Comparison of ENCODE assay signal across 1 worm cellular context in the genomic region with DNA sequence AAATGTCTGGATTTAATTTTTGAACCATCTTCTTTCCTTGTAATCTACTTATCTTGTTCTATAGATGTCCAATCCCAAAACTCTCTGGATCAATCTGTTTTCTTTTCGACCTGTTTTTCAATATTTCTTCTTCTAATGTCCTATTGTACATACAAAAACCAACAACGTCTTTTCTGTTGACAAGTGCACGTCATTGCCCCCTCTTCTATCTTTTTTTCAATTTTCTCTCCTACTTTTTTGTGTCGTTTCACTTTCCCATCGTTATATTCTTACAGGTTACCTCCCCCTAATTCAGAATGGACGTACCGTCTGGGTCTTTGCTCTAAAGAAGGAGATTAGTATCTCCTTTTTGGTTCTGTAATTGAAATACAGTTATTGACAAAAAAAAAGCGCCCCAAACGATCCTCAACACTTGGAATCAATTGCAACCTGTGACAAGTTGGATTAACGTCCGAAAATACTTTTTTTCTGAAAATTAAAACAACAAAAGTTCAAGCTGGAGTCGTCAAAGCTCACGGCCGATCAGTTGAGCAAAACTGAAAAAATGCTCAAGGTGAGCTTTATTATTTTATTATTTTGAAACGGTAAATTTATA.
TF ChIP-seq lines count a peak whose summit lies in the region.

A gene (plus strand): TSS at position 545 of the 595 bp plus-strand sequence.

TF ChIP-seq in whole organism, L1 larva, 84 proteins besides CTCF, POLR2A, EP300 and RAD21 (continued from another document):
- TF ChIP-seq rnt-1 (tag; optimal IDR thresholded peaks at IDR 0.05; lab: Kevin White, UChicago) (no peak), nhr-84 (tag; optimal IDR thresholded peaks at IDR 0.05; lab: Kevin White, UChicago) (no peak), pax-3 (tag; optimal IDR thresholded peaks at IDR 0.05; lab: Kevin White, UChicago) (no peak), lin-13 (GFP tag; optimal IDR thresholded peaks at IDR 0.05; lab: Kevin White, UChicago) (no peak), skn-1 (tag; optimal IDR thresholded peaks at IDR 0.05; lab: Kevin White, UChicago) (no peak), elt-3 (tag; optimal IDR thresholded peaks at IDR 0.05; lab: Kevin White, UChicago) (peak in 3 of 6 experiments; percentile 1 to 69 (median 39)), ztf-11 (tag; optimal IDR thresholded peaks at IDR 0.05; lab: Kevin White, UChicago) (no peak), tbx-2 (tag; optimal IDR thresholded peaks at IDR 0.05; lab: Kevin White, UChicago) (no peak), unc-62 (GFP tag; optimal IDR thresholded peaks at IDR 0.05; lab: Kevin White, UChicago) (no peak), mep-1 (tag; optimal IDR thresholded peaks at IDR 0.05; lab: Kevin White, UChicago) (no peak), lin-14 (GFP tag; optimal IDR thresholded peaks at IDR 0.05; lab: Kevin White, UChicago) (peak; percentile 30), efl-1 (optimal IDR thresholded peaks at IDR 0.05; lab: Kevin White, UChicago) (no peak), efl-1 (GFP tag; optimal IDR thresholded peaks at IDR 0.05 in 1 of 2; lab: Kevin White, UChicago) (peak in 1 of 2 experiments; percentile 47), lin-15B (tag; optimal IDR thresholded peaks at IDR 0.05; lab: Kevin White, UChicago) (no peak), ceh-63 (GFP tag; optimal IDR thresholded peaks at IDR 0.05; lab: Kevin White, UChicago) (no peak), blmp-1 (tag; optimal IDR thresholded peaks at IDR 0.05; lab: Kevin White, UChicago) (peak; percentile 61), nhr-19 (GFP tag; conservative IDR thresholded peaks at IDR 0.05; lab: Robert Waterston, UW) (no peak), nhr-28 (tag; optimal IDR thresholded peaks at IDR 0.05; lab: Kevin White, UChicago) (no peak), unc-30 (tag; optimal IDR thresholded peaks at IDR 0.05; lab: Kevin White, UChicago) (no peak), nhr-20 (tag; optimal IDR thresholded peaks at IDR 0.05; lab: Kevin White, UChicago) (no peak)
